Fruit fly (Drosophila melanogaster) whole organism, prepupa: ENCODE measurements around the gene ND-B17.

Experiments
- CG10631 ChIP-seq: fragments of 200-800 bp; sonication (Bioruptor generic); optimal IDR thresholded peaks from 2 replicates; lab custom pipeline; 2016; ENCODE audit warnings: missing biosample characterization, missing genetic modification characterization
- CG11762 ChIP-seq: fragments of 200-800 bp; sonication (Bioruptor generic); optimal IDR thresholded peaks from 3 replicates; lab custom pipeline; 2016; ENCODE audit warnings: missing biosample characterization, missing genetic modification characterization; ENCODE audit not compliant: insufficient read depth
- CG15336 ChIP-seq: fragments of 200-800 bp; sonication (Bioruptor generic); IDR thresholded peaks from 2 replicates; pipeline ENCODE4 v1.3.6; 2022; ENCODE audit warnings: missing biosample characterization, missing genetic modification characterization
- CG1621 ChIP-seq: fragments of 200-800 bp; sonication (Bioruptor generic); optimal IDR thresholded peaks from 3 replicates; lab custom pipeline; 2018; ENCODE audit warnings: missing biosample characterization, mild to moderate bottlenecking, missing genetic modification characterization
- CG16779 ChIP-seq: fragments of 200-800 bp; sonication (Bioruptor generic); optimal IDR thresholded peaks from 3 replicates; lab custom pipeline; 2017; ENCODE audit warnings: missing biosample characterization, mild to moderate bottlenecking, missing genetic modification characterization
- CG3032 ChIP-seq: fragments of 200-800 bp; optimal IDR thresholded peaks from 2 replicates; lab custom pipeline; 2019; ENCODE audit warnings: missing biosample characterization, mild to moderate bottlenecking, missing genetic modification characterization, moderate library complexity
- CG31627 ChIP-seq: fragments of 200-800 bp; sonication (Bioruptor generic); optimal IDR thresholded peaks from 3 replicates; lab custom pipeline; 2016; ENCODE audit warnings: missing biosample characterization, missing genetic modification characterization
- CG32006 ChIP-seq: fragments of 200-800 bp; sonication (Bioruptor generic); optimal IDR thresholded peaks from 3 replicates; lab custom pipeline; 2017; ENCODE audit warnings: missing biosample characterization, mild to moderate bottlenecking, missing genetic modification characterization
- CG34406 ChIP-seq: fragments of 200-800 bp; sonication (Bioruptor generic); optimal IDR thresholded peaks from 3 replicates; lab custom pipeline; 2016; ENCODE audit warnings: missing biosample characterization, missing genetic modification characterization
- CG3919 ChIP-seq: fragments of 200-800 bp; sonication (Bioruptor generic); optimal IDR thresholded peaks from 3 replicates; lab custom pipeline; 2016; ENCODE audit warnings: missing biosample characterization, missing genetic modification characterization
- CG4318 ChIP-seq: fragments of 200-800 bp; sonication (Bioruptor generic); optimal IDR thresholded peaks from 3 replicates; lab custom pipeline; 2017; ENCODE audit warnings: missing biosample characterization, mild to moderate bottlenecking, missing genetic modification characterization
- CG6163 ChIP-seq: fragments of 200-800 bp; sonication (Bioruptor generic); IDR thresholded peaks from 3 replicates; pipeline ENCODE4 v1.3.6; 2022; ENCODE audit warnings: missing biosample characterization, missing genetic modification characterization
- CG6792 ChIP-seq: fragments of 200-800 bp; sonication (Bioruptor generic); optimal IDR thresholded peaks from 3 replicates; lab custom pipeline; 2016; ENCODE audit warnings: missing biosample characterization, missing genetic modification characterization
- CG6808 ChIP-seq: fragments of 200-800 bp; sonication (Bioruptor generic); optimal IDR thresholded peaks from 3 replicates; lab custom pipeline; 2017; ENCODE audit warnings: missing biosample characterization, missing genetic modification characterization, mild to moderate bottlenecking, moderate library complexity, missing genetic modification reagents
- CG6854 ChIP-seq: fragments of 200-800 bp; sonication (Bioruptor generic); optimal IDR thresholded peaks from 2 replicates; lab custom pipeline; 2017; ENCODE audit warnings: missing biosample characterization, mild to moderate bottlenecking, missing genetic modification characterization
- CG8119 ChIP-seq: fragments of 200-800 bp; sonication (Bioruptor generic); IDR thresholded peaks from 3 replicates; pipeline ENCODE4 v1.3.6; 2022; ENCODE audit warnings: missing biosample characterization, missing genetic modification characterization
- CG8319 ChIP-seq: fragments of 200-800 bp; sonication (Bioruptor generic); optimal IDR thresholded peaks from 3 replicates; lab custom pipeline; 2016; ENCODE audit warnings: missing biosample characterization, missing genetic modification characterization
- Eip75B ChIP-seq: fragments of 200-800 bp; sonication (Bioruptor generic); optimal IDR thresholded peaks from 3 replicates; lab custom pipeline; 2016; ENCODE audit warnings: missing biosample characterization, missing genetic modification characterization
- Eip93F ChIP-seq: fragments of 200-800 bp; sonication (Bioruptor generic); optimal IDR thresholded peaks from 2 replicates; lab custom pipeline; 2016; ENCODE audit warnings: missing biosample characterization, mild to moderate bottlenecking, missing genetic modification characterization
- Ets21C ChIP-seq: fragments of 200-800 bp; sonication (Bioruptor generic); optimal IDR thresholded peaks from 3 replicates; lab custom pipeline; 2016; ENCODE audit warnings: missing biosample characterization, missing genetic modification characterization
- Ets96B ChIP-seq: fragments of 200-800 bp; optimal IDR thresholded peaks from 2 replicates; lab custom pipeline; 2019; ENCODE audit warnings: missing biosample characterization, mild to moderate bottlenecking, missing genetic modification characterization, moderate library complexity
- Gug ChIP-seq: fragments of 200-800 bp; sonication (Bioruptor generic); IDR thresholded peaks from 2 replicates; pipeline ENCODE4 v1.3.6; 2022; ENCODE audit warnings: missing biosample characterization, missing genetic modification characterization
- Hr39 ChIP-seq: fragments of 200-800 bp; sonication (Bioruptor generic); optimal IDR thresholded peaks from 2 replicates; lab custom pipeline; 2016; ENCODE audit warnings: missing biosample characterization, missing genetic modification characterization
- Hr4 ChIP-seq: fragments of 200-800 bp; sonication (Bioruptor generic); optimal IDR thresholded peaks from 3 replicates; lab custom pipeline; 2016; ENCODE audit warnings: missing biosample characterization, missing genetic modification characterization
- Lpt ChIP-seq: fragments of 200-800 bp; sonication (Bioruptor generic); optimal IDR thresholded peaks from 3 replicates; lab custom pipeline; 2016; ENCODE audit warnings: missing biosample characterization, missing genetic modification characterization
- Met ChIP-seq: fragments of 200-800 bp; sonication (Bioruptor generic); optimal IDR thresholded peaks from 3 replicates; lab custom pipeline; 2016; ENCODE audit warnings: missing biosample characterization, missing genetic modification characterization
- Smox ChIP-seq: fragments of 200-800 bp; sonication (Bioruptor generic); optimal IDR thresholded peaks from 3 replicates; lab custom pipeline; 2016; ENCODE audit warnings: missing biosample characterization, missing genetic modification characterization
- Sox15 ChIP-seq: fragments of 200-800 bp; sonication (Bioruptor generic); optimal IDR thresholded peaks from 3 replicates; lab custom pipeline; 2016; ENCODE audit warnings: missing biosample characterization, missing genetic modification characterization
- cyc ChIP-seq: fragments of 200-800 bp; sonication (Bioruptor generic); optimal IDR thresholded peaks from 3 replicates; lab custom pipeline; 2016; ENCODE audit warnings: missing biosample characterization, missing genetic modification characterization
- eg ChIP-seq: fragments of 200-800 bp; sonication (Bioruptor generic); IDR thresholded peaks from 3 replicates; pipeline ENCODE4 v1.3.6; 2022; ENCODE audit warnings: missing biosample characterization, missing genetic modification characterization
- esn ChIP-seq: fragments of 200-800 bp; sonication (Bioruptor generic); optimal IDR thresholded peaks from 2 replicates; lab custom pipeline; 2016; ENCODE audit warnings: missing biosample characterization, mild to moderate bottlenecking, missing genetic modification characterization, moderate library complexity
- fd59A ChIP-seq: fragments of 200-800 bp; sonication (Bioruptor generic); optimal IDR thresholded peaks from 2 replicates; lab custom pipeline; 2017; ENCODE audit warnings: missing biosample characterization, mild to moderate bottlenecking, missing genetic modification characterization, missing genetic modification reagents
- fd85E ChIP-seq: fragments of 200-800 bp; sonication (Bioruptor generic); optimal IDR thresholded peaks from 3 replicates; lab custom pipeline; 2016; ENCODE audit warnings: missing biosample characterization, missing genetic modification characterization
- net ChIP-seq: fragments of 200-800 bp; sonication (Bioruptor generic); optimal IDR thresholded peaks from 3 replicates; lab custom pipeline; 2016; ENCODE audit warnings: missing biosample characterization, missing genetic modification characterization
- spab ChIP-seq: fragments of 200-800 bp; sonication (Bioruptor generic); optimal IDR thresholded peaks from 2 replicates; lab custom pipeline; 2017; ENCODE audit warnings: missing biosample characterization, mild to moderate bottlenecking, missing genetic modification characterization, missing genetic modification reagents
- svp ChIP-seq: fragments of 200-800 bp; sonication (Bioruptor generic); peaks from one replicate; lab custom pipeline; 2016; ENCODE audit warnings: missing biosample characterization, missing genetic modification characterization
- vri ChIP-seq: fragments of 200-800 bp; sonication (Bioruptor generic); optimal IDR thresholded peaks from 3 replicates; lab custom pipeline; 2016; ENCODE audit warnings: missing biosample characterization, mild to moderate bottlenecking, missing genetic modification characterization

The ND-B17 gene

dm6 chr2L:15782996-15783395, 32.1 kb upstream of the ND-B17 start:
- no peak for TF ChIP-seq Ets96B (tag; lab: Kevin White, UChicago)
- no peak for TF ChIP-seq vri (GFP tag; lab: Kevin White, UChicago)
- no peak for TF ChIP-seq CG16779
- no peak for TF ChIP-seq eg (GFP tag; lab: Robert Waterston, UW)

- TF ChIP-seq Sox15 (no peak), net (GFP tag; lab: Kevin White, UChicago) (no peak), Met (GFP tag; lab: Kevin White, UChicago) (no peak), Eip75B (no peak), CG6163 (no peak), CG32006 (GFP tag; lab: Kevin White, UChicago) (no peak), Hr4 (GFP tag; lab: Kevin White, UChicago) (no peak), cyc (GFP tag; lab: Kevin White, UChicago) (no peak), CG8119 (GFP tag; lab: Robert Waterston, UW) (no peak), Hr39 (GFP tag; lab: Kevin White, UChicago) (no peak), CG10631 (GFP tag; lab: Kevin White, UChicago) (no peak), Ets21C (GFP tag; lab: Kevin White, UChicago) (no peak), CG6854 (GFP tag; lab: Kevin White, UChicago) (no peak)
Measured at dm6 chr2L:15776752-15777151, 25.9 kb upstream of the ND-B17 start, which contains the start of gene CG43760. Gene CG43760 (minus strand): TSS chr2L:15776852.

- TF ChIP-seq CG34406 (GFP tag; lab: Kevin White, UChicago) (no peak), Met (GFP tag; lab: Kevin White, UChicago) (no peak), CG15336 (GFP tag; lab: Robert Waterston, UW) (no peak), Ets21C (GFP tag; lab: Kevin White, UChicago) (no peak), CG3919 (GFP tag; lab: Kevin White, UChicago) (no peak), CG4318 (GFP tag; lab: Kevin White, UChicago) (no peak), Eip93F (GFP tag; lab: Kevin White, UChicago) (no peak), fd85E (GFP tag; lab: Kevin White, UChicago) (no peak), CG10631 (GFP tag; lab: Kevin White, UChicago) (no peak), CG6163 (no peak), spab (GFP tag; lab: Kevin White, UChicago) (no peak), CG1621 (tag; lab: Kevin White, UChicago) (no peak), CG31627 (GFP tag; lab: Kevin White, UChicago) (no peak), Gug (no peak), CG6792 (no peak), Smox (no peak)
Measured at dm6 chr2L:15773013-15773412, 22.1 kb upstream of the ND-B17 start, which contains the start of gene CG31826. Gene CG31826 (minus strand): TSS chr2L:15773113.

DNA sequence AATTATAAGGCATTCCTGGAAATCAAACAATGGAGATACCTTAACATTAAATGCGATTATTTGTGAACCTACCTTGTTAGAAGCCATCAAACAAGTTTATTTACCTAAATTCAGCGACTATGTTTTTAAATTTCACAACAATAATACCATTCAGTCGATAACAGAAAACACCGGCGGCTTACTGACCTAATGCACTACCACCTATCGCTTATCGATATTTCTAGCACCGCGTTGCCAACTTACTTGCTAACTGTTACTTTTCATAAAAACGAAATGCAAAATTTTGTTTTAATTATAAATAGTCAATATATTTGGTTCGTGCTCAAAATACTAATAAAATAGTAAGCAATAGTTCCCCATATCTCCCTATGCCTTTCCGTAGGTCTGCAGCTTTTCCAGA, 20.1 kb upstream of the ND-B17 start, which contains the start of gene Ku80:
Gene Ku80 (minus strand): TSS at position 182 of the 400 bp plus-strand sequence.
- TF ChIP-seq Lpt (no peak), CG16779 (no peak), fd59A (no peak), CG32006 (GFP tag; lab: Kevin White, UChicago) (no peak), CG34406 (GFP tag; lab: Kevin White, UChicago) (no peak), esn (no peak), svp (GFP tag; lab: Kevin White, UChicago) (no peak), vri (GFP tag; lab: Kevin White, UChicago) (no peak), CG6792 (no peak), CG10631 (GFP tag; lab: Kevin White, UChicago) (no peak), CG11762 (GFP tag; lab: Kevin White, UChicago) (no peak), CG15336 (GFP tag; lab: Robert Waterston, UW) (no peak), CG6808 (GFP tag; lab: Kevin White, UChicago) (no peak), CG3032 (tag; lab: Kevin White, UChicago) (no peak), CG8319 (GFP tag; lab: Kevin White, UChicago) (no peak)
- TF ChIP-seq, all 60 proteins: peak for 0
